Fruit fly (Drosophila melanogaster) whole organism: Measurements from ENCODE around the gene CG7332.

Experiments used
- CG8478 ChIP-seq: fragments of >200 bp; optimal IDR thresholded peaks from 2 replicates; lab custom pipeline; 2018; ENCODE audit warnings: inconsistent platforms
- Dll ChIP-seq: fragments of >200 bp; optimal IDR thresholded peaks from 2 replicates; lab custom pipeline; 2017
- EcR ChIP-seq, 2 experiments: fragments of >200 bp; optimal IDR thresholded peaks; 2 replicates each; lab custom pipeline; 2017; ENCODE audit warnings: missing biosample characterization in 2 of 2, missing genetic modification characterization in 2 of 2, missing genetic modification reagents in 2 of 2
- pan ChIP-seq: fragments of >200 bp; optimal IDR thresholded peaks from 2 replicates; lab custom pipeline; 2017
- psq ChIP-seq: fragments of >200 bp; optimal IDR thresholded peaks from 2 replicates; lab custom pipeline; 2017
- usp ChIP-seq: fragments of >200 bp; optimal IDR thresholded peaks from 2 replicates; lab custom pipeline; 2017; ENCODE audit warnings: missing biosample characterization, missing genetic modification characterization, mixed read lengths

The CG7332 gene

dm6 chrX:18934859-18935258, 50.5 kb downstream of the CG7332 start:
- TF ChIP-seq psq (lab: Kevin White, UChicago), result no peak
- no peak for TF ChIP-seq pan (lab: Kevin White, UChicago)
- TF ChIP-seq CG8478 (lab: Kevin White, UChicago), result no peak
- no peak for TF ChIP-seq usp
- no peak for TF ChIP-seq EcR (GFP tag; optimal IDR thresholded peaks at IDR 0.05; lab: Kevin White, UChicago)
- no peak for TF ChIP-seq Dll (lab: Kevin White, UChicago)

dm6 chrX:18936606-18937005, 52.3 kb downstream of the CG7332 start:
- TF ChIP-seq Dll (lab: Kevin White, UChicago), result no peak
- TF ChIP-seq psq (lab: Kevin White, UChicago), result no peak
- no peak for TF ChIP-seq CG8478 (lab: Kevin White, UChicago)
- TF ChIP-seq EcR (GFP tag; optimal IDR thresholded peaks at IDR 0.05; lab: Kevin White, UChicago), result no peak
- no peak for TF ChIP-seq usp
- no peak for TF ChIP-seq pan (lab: Kevin White, UChicago)
